Worm (Caenorhabditis elegans) whole organism, L4/young adult: ENCODE data around the gene nonu-1.

Experiments
- W03F9.2 ChIP-seq: fragments of 150-350 bp; optimal IDR thresholded peaks from 2 replicates; lab custom pipeline; 2014; ENCODE audit warnings: missing biosample characterization, missing genetic modification characterization
- dao-5 ChIP-seq: sonication (generic microtip); optimal IDR thresholded peaks from 2 replicates; lab custom pipeline; 2016; ENCODE audit warnings: missing genotype, missing genetic modification characterization, moderate library complexity, missing compliant biosample characterization
- him-1 ChIP-seq: sonication (generic microtip); optimal IDR thresholded peaks from 2 replicates; lab custom pipeline; 2016; ENCODE audit warnings: missing genotype, missing genetic modification reagents, missing genetic modification characterization, missing compliant biosample characterization

DNA sequence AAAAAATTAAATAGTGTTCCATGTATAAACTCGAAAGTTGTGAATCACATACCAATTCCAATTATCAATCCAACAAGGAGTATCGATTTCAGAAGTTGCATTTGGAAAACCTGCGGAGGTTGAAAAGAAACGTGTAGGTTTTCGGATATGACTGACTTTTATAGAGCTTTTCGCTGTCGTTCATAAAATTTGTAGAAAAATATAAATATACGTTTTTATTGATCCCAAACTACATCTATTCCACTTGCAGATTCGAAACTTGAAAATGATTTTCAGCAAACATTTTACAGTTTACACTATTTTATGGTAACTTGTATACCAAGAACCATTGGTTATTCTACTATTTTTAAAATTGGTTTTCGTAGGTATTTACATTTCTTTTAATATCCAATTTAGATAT is 7.5 kb downstream of the nonu-1 start, which contains the start of gene clec-156:
- TF ChIP-seq him-1 (no peak), dao-5 (tag; lab: Kevin White, UChicago) (no peak), W03F9.2 (tag; lab: Kevin White, UChicago) (no peak)
